Worm (Caenorhabditis elegans): Measurements from ENCODE around the gene F48F7.3.

Gene F48F7.3

ce11 chrX:14000198-14000748 is 37.0 kb downstream of the F48F7.3 start:
- no peak for TF ChIP-seq nhr-77 (tag; optimal IDR thresholded peaks at IDR 0.05)
- no peak for TF ChIP-seq nhr-12 (tag; optimal IDR thresholded peaks at IDR 0.05)
- peak; percentile 3 for TF ChIP-seq nhr-129 (tag; optimal IDR thresholded peaks at IDR 0.05)
- TF ChIP-seq ZK546.5 (tag; optimal IDR thresholded peaks at IDR 0.05): no peak
- peak; percentile 55 for TF ChIP-seq fos-1 (tag; optimal IDR thresholded peaks at IDR 0.05)
- TF ChIP-seq unc-62 (GFP tag; optimal IDR thresholded peaks at IDR 0.05): no peak
- no peak for TF ChIP-seq lin-39 (tag; optimal IDR thresholded peaks at IDR 0.05)
- TF ChIP-seq ama-1 (optimal IDR thresholded peaks at IDR 0.05): no peak
- TF ChIP-seq zag-1 (tag; optimal IDR thresholded peaks at IDR 0.05): no peak
- TF ChIP-seq nhr-11 (tag; optimal IDR thresholded peaks at IDR 0.05): no peak
- no peak for TF ChIP-seq nhr-21 (tag; optimal IDR thresholded peaks at IDR 0.05)
- no peak for TF ChIP-seq ztf-4 (tag; optimal IDR thresholded peaks at IDR 0.05)
- peak; percentile 65 for TF ChIP-seq sma-9 (GFP tag; optimal IDR thresholded peaks at IDR 0.05)
- no peak for TF ChIP-seq sma-9 (tag; optimal IDR thresholded peaks at IDR 0.05)
- no peak for TF ChIP-seq F13H6.1 (tag; optimal IDR thresholded peaks at IDR 0.05)
- TF ChIP-seq egl-27 (tag; optimal IDR thresholded peaks at IDR 0.05): no peak
- no peak for TF ChIP-seq elt-1 (tag; optimal IDR thresholded peaks at IDR 0.05)
- peak; percentile 32 for TF ChIP-seq nhr-25 (tag; optimal IDR thresholded peaks at IDR 0.05)
- no peak for TF ChIP-seq lsy-2 (tag; optimal IDR thresholded peaks at IDR 0.05)
- TF ChIP-seq Y55F3AM.14 (GFP tag; optimal IDR thresholded peaks at IDR 0.05): no peak
- TF ChIP-seq sem-4 (tag; optimal IDR thresholded peaks at IDR 0.05): no peak
- TF ChIP-seq ztf-1 (GFP tag; conservative IDR thresholded peaks at IDR 0.05): no peak
- TF ChIP-seq skn-1 (tag; optimal IDR thresholded peaks at IDR 0.05): no peak
- peak; percentile 33 for TF ChIP-seq sma-3 (GFP tag; optimal IDR thresholded peaks at IDR 0.05)
- no peak for TF ChIP-seq aly-2 (tag; optimal IDR thresholded peaks at IDR 0.05)
- no peak for TF ChIP-seq ztf-11 (tag; optimal IDR thresholded peaks at IDR 0.05)
- no peak for TF ChIP-seq peb-1 (tag; optimal IDR thresholded peaks at IDR 0.05)
- TF ChIP-seq ceh-16 (tag; optimal IDR thresholded peaks at IDR 0.05): no peak
- TF ChIP-seq crh-2 (tag; optimal IDR thresholded peaks at IDR 0.05): peak; percentile 60
- TF ChIP-seq R02D3.7 (tag; optimal IDR thresholded peaks at IDR 0.05): no peak
- TF ChIP-seq nhr-6 (tag; optimal IDR thresholded peaks at IDR 0.05): no peak
- TF ChIP-seq alr-1 (tag; optimal IDR thresholded peaks at IDR 0.05): no peak

- TF ChIP-seq mbf-1 (tag; optimal IDR thresholded peaks at IDR 0.05) (no peak), nhr-11 (tag; optimal IDR thresholded peaks at IDR 0.05) (no peak), sma-9 (GFP tag; optimal IDR thresholded peaks at IDR 0.05) (peak; percentile 81), sma-9 (tag; optimal IDR thresholded peaks at IDR 0.05) (no peak), F13H6.1 (tag; optimal IDR thresholded peaks at IDR 0.05) (peak; percentile 65), sma-3 (GFP tag; optimal IDR thresholded peaks at IDR 0.05) (peak; percentile 46), gmeb-1 (tag; optimal IDR thresholded peaks at IDR 0.05) (peak; percentile 11), dmd-4 (tag; optimal IDR thresholded peaks at IDR 0.05) (no peak), nhr-25 (tag; optimal IDR thresholded peaks at IDR 0.05) (peak; percentile 7), fos-1 (tag; optimal IDR thresholded peaks at IDR 0.05) (peak; percentile 44), crh-2 (tag; optimal IDR thresholded peaks at IDR 0.05) (peak; percentile 6), ztf-4 (tag; optimal IDR thresholded peaks at IDR 0.05) (no peak), nhr-129 (tag; optimal IDR thresholded peaks at IDR 0.05) (peak; percentile 71)
These were observed 38.2 kb downstream of the F48F7.3 start, which contains the start of gene cytb-5.1 for ce11 chrX:14001494-14001974. Gene cytb-5.1 (plus strand): TSS chrX:14001924.

DNA sequence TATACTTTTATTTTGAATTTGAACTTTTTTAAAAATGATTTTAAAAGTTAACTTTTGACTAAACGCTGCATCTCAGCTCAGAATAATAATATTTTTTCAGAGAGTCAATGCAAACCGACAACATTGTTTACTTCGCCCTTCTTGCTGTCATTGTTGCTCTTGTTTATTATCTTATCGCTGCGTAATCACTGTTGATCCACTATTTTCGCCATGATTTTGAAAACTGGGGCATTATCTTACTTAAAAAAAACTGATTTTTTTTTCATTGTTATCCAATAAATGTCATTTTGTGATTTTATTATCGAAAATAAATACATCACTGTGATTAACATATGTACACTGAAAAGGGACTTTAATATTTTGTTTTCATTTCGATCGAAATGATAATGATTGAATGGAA is 39.4 kb downstream of the F48F7.3 start:
- TF ChIP-seq lin-11 (tag; optimal IDR thresholded peaks at IDR 0.05) (no peak), sem-4 (tag; optimal IDR thresholded peaks at IDR 0.05) (no peak), blmp-1 (tag; optimal IDR thresholded peaks at IDR 0.05; ENCODE audit: insufficient read depth) (no peak), ceh-82 (tag; optimal IDR thresholded peaks at IDR 0.05) (no peak), ztf-11 (tag; optimal IDR thresholded peaks at IDR 0.05) (no peak), ZK546.5 (tag; optimal IDR thresholded peaks at IDR 0.05) (no peak), nhr-129 (tag; optimal IDR thresholded peaks at IDR 0.05) (no peak), nhr-12 (tag; optimal IDR thresholded peaks at IDR 0.05) (no peak), alr-1 (tag; optimal IDR thresholded peaks at IDR 0.05) (no peak), nhr-6 (tag; optimal IDR thresholded peaks at IDR 0.05) (no peak), unc-55 (GFP tag; optimal IDR thresholded peaks at IDR 0.05) (no peak), mbf-1 (tag; optimal IDR thresholded peaks at IDR 0.05) (no peak), nhr-10 (tag; optimal IDR thresholded peaks at IDR 0.05) (no peak), egl-27 (tag; optimal IDR thresholded peaks at IDR 0.05) (no peak), mdl-1 (tag; optimal IDR thresholded peaks at IDR 0.05) (no peak), nhr-21 (tag; optimal IDR thresholded peaks at IDR 0.05) (no peak)

Data from whole organism, L2 larva.